Fruit fly (Drosophila melanogaster): ENCODE results near the gene PH4alphaNE2.

DNA sequence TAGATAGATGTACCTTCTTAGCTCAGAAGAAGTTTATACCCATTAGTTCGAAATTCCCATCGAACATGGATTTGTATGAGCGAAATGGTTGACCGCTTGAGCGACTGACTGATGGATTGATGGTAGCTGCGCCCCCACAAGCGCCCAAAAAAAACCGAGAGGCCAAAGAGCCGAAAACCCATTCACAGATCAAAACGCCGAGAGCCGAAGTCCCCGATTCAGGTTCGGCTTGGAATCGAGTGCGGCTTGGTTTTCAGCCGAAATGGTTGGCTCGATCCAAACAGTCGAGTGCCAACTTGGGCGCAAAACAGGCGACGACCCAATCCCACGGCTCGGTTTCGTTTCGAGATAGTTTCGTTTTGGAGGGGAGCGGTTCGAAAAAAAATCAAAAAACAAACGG lies 51.8 kb downstream of the PH4alphaNE2 start:
- no peak for TF ChIP-seq CG8478 (optimal IDR thresholded peaks at IDR 0.05)
- no peak for TF ChIP-seq CTCF (optimal IDR thresholded peaks at IDR 0.05)

Data from S2 (cell line).